Worm (Caenorhabditis elegans) whole organism, L2 larva: ENCODE measurements around the gene Y51A2D.21.

Experiments used
- R02D3.7 ChIP-seq: fragments of 150-350 bp; optimal IDR thresholded peaks from 2 replicates; lab custom pipeline; 2014; ENCODE audit warnings: missing biosample characterization, missing genetic modification characterization
- blmp-1 ChIP-seq: sonication (generic microtip); optimal IDR thresholded peaks from 2 replicates; lab custom pipeline; 2017; ENCODE audit warnings: missing genetic modification characterization, mild to moderate bottlenecking, missing compliant biosample characterization, antibody characterized with exemption, moderate library complexity; ENCODE audit not compliant: insufficient read depth
- ceh-82 ChIP-seq: fragments of 150-350 bp; optimal IDR thresholded peaks from 2 replicates; lab custom pipeline; 2014; ENCODE audit warnings: missing biosample characterization, missing genetic modification characterization
- nhr-23 ChIP-seq: fragments of 150-350 bp; optimal IDR thresholded peaks from 2 replicates; lab custom pipeline; 2014; ENCODE audit warnings: missing biosample characterization, missing genetic modification reagents, missing genetic modification characterization
- nhr-25 ChIP-seq: fragments of 150-350 bp; sonication (generic microtip); optimal IDR thresholded peaks from 3 replicates; lab custom pipeline; 2014; ENCODE audit warnings: missing biosample characterization, missing genetic modification characterization
- skn-1 ChIP-seq: sonication (generic microtip); optimal IDR thresholded peaks from 2 replicates; lab custom pipeline; 2017; ENCODE audit warnings: missing biosample characterization, missing genetic modification characterization
- ztf-11 ChIP-seq: sonication (generic microtip); optimal IDR thresholded peaks from 2 replicates; lab custom pipeline; 2017; ENCODE audit warnings: missing biosample characterization, missing genetic modification characterization

DNA sequence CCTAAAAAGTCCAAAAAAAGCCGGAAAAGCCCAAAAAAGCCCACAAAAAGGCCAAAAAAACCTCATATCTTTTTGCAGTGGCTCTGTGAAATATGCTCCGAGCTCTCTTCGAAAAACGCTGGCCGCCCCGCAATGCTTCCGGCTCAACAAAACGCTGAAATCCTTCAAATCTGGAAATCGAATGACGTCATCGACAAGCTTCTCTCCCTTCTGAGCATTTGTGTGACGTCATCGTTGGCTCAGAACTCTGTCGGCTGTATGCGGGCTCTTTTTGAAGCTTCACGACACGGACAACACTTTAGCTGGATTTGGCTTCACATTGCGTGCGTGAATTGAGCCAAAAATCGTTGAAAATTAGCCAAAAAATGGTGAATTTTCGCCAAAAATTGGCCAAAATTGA, 35.6 kb upstream of the Y51A2D.21 start:
- TF ChIP-seq ceh-82 (tag; lab: Kevin White, UChicago), result no peak
- no peak for TF ChIP-seq nhr-25 (tag; lab: Kevin White, UChicago)
- no peak for TF ChIP-seq blmp-1
- no peak for TF ChIP-seq nhr-23
- no peak for TF ChIP-seq ztf-11 (tag; lab: Kevin White, UChicago)
- no peak for TF ChIP-seq skn-1 (tag; lab: Kevin White, UChicago)
- no peak for TF ChIP-seq R02D3.7 (tag; lab: Kevin White, UChicago)
